Worm (Caenorhabditis elegans) whole organism, mixed stage, embryonic: Measurements from ENCODE around the gene T11B7.5.

Experiments
- drap-1 ChIP-seq: fragments of 200-800 bp; sonication (Bioruptor generic); optimal IDR thresholded peaks from 3 replicates; lab custom pipeline; 2018; ENCODE audit warnings: mild to moderate bottlenecking, missing genetic modification characterization, missing compliant biosample characterization
- mep-1 ChIP-seq: fragments of 150-350 bp; optimal IDR thresholded peaks from 2 replicates; lab custom pipeline; 2017; ENCODE audit warnings: missing biosample characterization, missing genetic modification reagents, missing genetic modification characterization, inconsistent platforms
- nhr-12 ChIP-seq: fragments of 150-350 bp; optimal IDR thresholded peaks from 2 replicates; lab custom pipeline; 2014; ENCODE audit warnings: missing biosample characterization, missing genetic modification characterization
- nhr-237 ChIP-seq: fragments of 150-350 bp; optimal IDR thresholded peaks from 2 replicates; lab custom pipeline; 2014; ENCODE audit warnings: missing biosample characterization, missing genetic modification characterization
- nhr-28 ChIP-seq: fragments of 150-350 bp; optimal IDR thresholded peaks from 2 replicates; lab custom pipeline; 2014; ENCODE audit warnings: missing biosample characterization, missing genetic modification characterization
- pha-4 ChIP-seq: fragments of 150-350 bp; optimal IDR thresholded peaks from 2 replicates; lab custom pipeline; 2018; ENCODE audit warnings: missing biosample characterization, missing genetic modification reagents, missing genetic modification characterization
- unc-39 ChIP-seq: fragments of 150-350 bp; optimal IDR thresholded peaks from 2 replicates; lab custom pipeline; 2014; ENCODE audit warnings: missing biosample characterization, missing genetic modification characterization

DNA sequence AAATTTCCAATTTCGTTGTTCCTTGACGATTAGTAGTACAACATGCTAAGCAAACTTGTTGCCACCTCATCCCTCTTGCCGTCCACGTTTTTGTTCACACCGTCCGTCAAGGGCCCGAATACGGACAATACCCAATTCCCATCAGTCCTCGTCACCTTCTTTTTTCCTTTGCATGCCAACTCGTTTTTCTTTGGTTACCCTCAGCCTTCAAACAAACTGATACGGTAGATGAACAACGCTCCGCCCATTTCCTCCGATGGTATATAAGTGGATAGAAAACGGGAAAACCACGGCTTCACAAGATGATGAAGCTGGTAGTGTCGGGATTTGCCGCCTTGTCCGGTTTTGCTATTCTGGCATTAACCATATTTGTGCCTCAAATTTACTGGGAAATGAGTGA, 7.9 kb downstream of the T11B7.5 start, which contains the start of gene col-118:
- TF ChIP-seq pha-4 (tag; lab: Kevin White, UChicago) (no peak), nhr-28 (tag; lab: Kevin White, UChicago) (no peak), mep-1 (tag; lab: Kevin White, UChicago) (no peak), unc-39 (no peak), drap-1 (GFP tag; lab: Kevin White, UChicago) (no peak), nhr-237 (tag; lab: Kevin White, UChicago) (no peak), nhr-12 (tag; lab: Kevin White, UChicago) (no peak)
